Worm (Caenorhabditis elegans): ENCODE measurements around the gene spp-6.

spp-6 gene

ce11 chrX:7311870-7312269 lies 5.3 kb upstream of the spp-6 start:
- TF ChIP-seq grh-1 (GFP tag; IDR thresholded peaks at IDR 0.05) (no peak), unc-98 (GFP tag; IDR thresholded peaks at IDR 0.05) (no peak), irx-1 (tag; optimal IDR thresholded peaks at IDR 0.05) (no peak), nhr-19 (GFP tag; conservative IDR thresholded peaks at IDR 0.05) (no peak), jun-1 (tag; optimal IDR thresholded peaks at IDR 0.05) (no peak), zag-1 (tag; optimal IDR thresholded peaks at IDR 0.05) (no peak), ztf-11 (tag; optimal IDR thresholded peaks at IDR 0.05) (no peak), hlh-17 (GFP tag; optimal IDR thresholded peaks at IDR 0.05; ENCODE audit: borderline replicate concordance) (no peak), efl-1 (optimal IDR thresholded peaks at IDR 0.05) (no peak), efl-1 (GFP tag; optimal IDR thresholded peaks at IDR 0.05 in 1 of 2) (no peak), fkh-4 (tag; optimal IDR thresholded peaks at IDR 0.05; ENCODE audit: borderline replicate concordance) (no peak), nhr-90 (tag; optimal IDR thresholded peaks at IDR 0.05; ENCODE audit: poor library complexity) (no peak), nhr-237 (tag; optimal IDR thresholded peaks at IDR 0.05) (no peak), unc-130 (tag; optimal IDR thresholded peaks at IDR 0.05) (no peak), lsy-2 (tag; optimal IDR thresholded peaks at IDR 0.05) (no peak)

DNA sequence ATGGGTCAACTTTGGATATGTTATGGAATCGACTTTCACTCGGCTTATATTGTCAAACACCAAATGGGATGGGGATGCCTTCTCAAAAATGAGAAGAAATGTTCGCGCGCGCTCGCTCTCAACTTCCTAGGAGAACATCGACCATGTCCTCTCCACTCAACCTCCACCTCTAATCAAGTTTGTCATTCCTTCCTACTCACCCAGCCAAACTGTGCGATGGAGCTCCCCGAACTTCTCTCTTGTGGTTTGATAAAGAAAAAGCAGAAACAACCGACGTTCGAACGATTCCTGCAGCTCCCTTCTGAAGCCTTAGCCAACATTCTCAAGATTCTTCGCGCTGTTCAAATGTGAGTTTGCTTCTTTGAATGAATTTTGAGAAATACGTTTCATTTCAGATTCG lies 3.9 kb upstream of the spp-6 start:
- TF ChIP-seq xbp-1 (tag; optimal IDR thresholded peaks at IDR 0.05) = no peak
- no peak for TF ChIP-seq lin-14 (GFP tag; optimal IDR thresholded peaks at IDR 0.05)
- no peak for TF ChIP-seq ceh-82 (tag; optimal IDR thresholded peaks at IDR 0.05)
- no peak for TF ChIP-seq nhr-12 (tag; optimal IDR thresholded peaks at IDR 0.05)
- TF ChIP-seq jun-1 (tag; optimal IDR thresholded peaks at IDR 0.05) = no peak
- no peak for TF ChIP-seq ceh-88 (GFP tag; IDR thresholded peaks at IDR 0.05)
- no peak for TF ChIP-seq unc-98 (GFP tag; IDR thresholded peaks at IDR 0.05)
- no peak for TF ChIP-seq nhr-77 (tag; optimal IDR thresholded peaks at IDR 0.05)
- TF ChIP-seq grh-1 (GFP tag; IDR thresholded peaks at IDR 0.05) = no peak

DNA sequence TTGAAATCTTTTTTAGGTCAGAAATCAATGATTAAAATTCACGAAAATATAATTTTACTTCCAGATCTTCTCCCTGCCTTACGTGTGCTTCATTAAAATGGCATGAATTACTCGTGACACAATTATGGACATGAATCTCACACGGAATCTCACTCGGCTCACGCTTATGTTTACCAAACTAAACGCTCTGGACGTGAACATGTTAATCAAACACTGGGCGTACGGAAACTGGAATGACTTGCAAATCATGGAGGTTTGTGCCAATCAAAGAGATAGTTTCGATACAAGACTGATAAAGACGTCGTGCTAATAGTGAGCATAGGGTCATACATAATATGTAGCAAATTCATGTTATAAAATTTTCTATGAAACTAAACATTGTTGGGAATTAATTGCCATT lies 2.6 kb upstream of the spp-6 start:
- TF ChIP-seq elt-2 (tag; optimal IDR thresholded peaks at IDR 0.05) (peak; percentile 40), efl-1 (optimal IDR thresholded peaks at IDR 0.05) (no peak), efl-1 (GFP tag; optimal IDR thresholded peaks at IDR 0.05 in 1 of 2) (peak in 1 of 2 experiments; percentile 16), ets-5 (GFP tag; IDR thresholded peaks at IDR 0.05) (no peak)

ce11 chrX:7315329-7315728 lies 1.8 kb upstream of the spp-6 start, which contains the start of gene spp-3:
spp-3 (minus strand) TSS chrX:7315353.
- TF ChIP-seq ceh-82 (tag; optimal IDR thresholded peaks at IDR 0.05) = no peak
- no peak for TF ChIP-seq fkh-4 (tag; optimal IDR thresholded peaks at IDR 0.05; ENCODE audit: borderline replicate concordance)
- no peak for TF ChIP-seq ceh-88 (GFP tag; IDR thresholded peaks at IDR 0.05)
- TF ChIP-seq C04F5.9 (tag; optimal IDR thresholded peaks at IDR 0.05) = no peak
- TF ChIP-seq lin-35 (GFP tag; optimal IDR thresholded peaks at IDR 0.05) = peak in 1 of 2 experiments; percentile 41
- no peak for TF ChIP-seq grh-1 (GFP tag; IDR thresholded peaks at IDR 0.05)
- TF ChIP-seq C16A3.4 (tag; optimal IDR thresholded peaks at IDR 0.05) = no peak
- no peak for TF ChIP-seq nhr-76 (tag; optimal IDR thresholded peaks at IDR 0.05)
- no peak for TF ChIP-seq ceh-90 (tag; optimal IDR thresholded peaks at IDR 0.05)
- TF ChIP-seq alr-1 (tag; optimal IDR thresholded peaks at IDR 0.05; ENCODE audit: borderline replicate concordance) = no peak
- no peak for TF ChIP-seq lin-14 (GFP tag; optimal IDR thresholded peaks at IDR 0.05)
- TF ChIP-seq unc-98 (GFP tag; IDR thresholded peaks at IDR 0.05) = no peak
- no peak for TF ChIP-seq jun-1 (tag; optimal IDR thresholded peaks at IDR 0.05)
- TF ChIP-seq sup-37 (GFP tag; optimal IDR thresholded peaks at IDR 0.05) = no peak
- no peak for TF ChIP-seq fkh-8 (tag; optimal IDR thresholded peaks at IDR 0.05)
- TF ChIP-seq nhr-47 (tag; optimal IDR thresholded peaks at IDR 0.05) = no peak
- TF ChIP-seq pqm-1 (tag; optimal IDR thresholded peaks at IDR 0.05) = peak; percentile 20
- TF ChIP-seq nhr-85 (tag) = no peak
- TF ChIP-seq ztf-4 (tag; optimal IDR thresholded peaks at IDR 0.05) = no peak
- TF ChIP-seq tbx-2 (tag; optimal IDR thresholded peaks at IDR 0.05) = no peak
- peak; percentile 8 for TF ChIP-seq nhr-90 (tag; optimal IDR thresholded peaks at IDR 0.05; ENCODE audit: poor library complexity)
- no peak for TF ChIP-seq aha-1 (tag; optimal IDR thresholded peaks at IDR 0.05)
- no peak for TF ChIP-seq nhr-11 (tag; optimal IDR thresholded peaks at IDR 0.05)
- TF ChIP-seq ama-1 (optimal IDR thresholded peaks at IDR 0.05) = no peak
- TF ChIP-seq elt-3 (tag; optimal IDR thresholded peaks at IDR 0.05) = no peak
- TF ChIP-seq C34B4.2 (tag; optimal IDR thresholded peaks at IDR 0.05) = no peak
- TF ChIP-seq elt-2 (tag; optimal IDR thresholded peaks at IDR 0.05) = peak; percentile 93
- no peak for TF ChIP-seq Y116A8C.19 (tag; optimal IDR thresholded peaks at IDR 0.05; ENCODE audit: borderline replicate concordance)
- peak in 1 of 2 experiments; percentile 39 for TF ChIP-seq lsy-2 (tag; optimal IDR thresholded peaks at IDR 0.05)
- no peak for TF ChIP-seq ets-5 (GFP tag; IDR thresholded peaks at IDR 0.05)
- no peak for TF ChIP-seq irx-1 (tag; optimal IDR thresholded peaks at IDR 0.05)
- TF ChIP-seq sptf-1 (tag; optimal IDR thresholded peaks at IDR 0.05) = no peak
- TF ChIP-seq lin-15B (tag; optimal IDR thresholded peaks at IDR 0.05) = no peak
- TF ChIP-seq nhr-19 (GFP tag; conservative IDR thresholded peaks at IDR 0.05) = no peak
- TF ChIP-seq ztf-11 (tag; optimal IDR thresholded peaks at IDR 0.05) = no peak
- TF ChIP-seq skn-1 (tag; optimal IDR thresholded peaks at IDR 0.05) = no peak
- no peak for TF ChIP-seq dsc-1 (tag; optimal IDR thresholded peaks at IDR 0.05)
